Worm (Caenorhabditis elegans) whole organism, young adult: ENCODE results near the gene nuc-1.

Experiments
- F22D6.2 ChIP-seq: sonication (generic microtip); optimal IDR thresholded peaks from 2 replicates; lab custom pipeline; 2016; ENCODE audit warnings: mild to moderate bottlenecking, missing genetic modification characterization, missing compliant biosample characterization
- T07F8.4 ChIP-seq: sonication (generic microtip); optimal IDR thresholded peaks from 2 replicates; lab custom pipeline; 2016; ENCODE audit warnings: mild to moderate bottlenecking, missing genetic modification characterization, moderate library complexity, missing compliant biosample characterization
- ZK185.1 ChIP-seq: sonication (generic microtip); optimal IDR thresholded peaks from 2 replicates; lab custom pipeline; 2016; ENCODE audit warnings: mild to moderate bottlenecking, missing genetic modification characterization, missing compliant biosample characterization; ENCODE audit not compliant: poor library complexity, severe bottlenecking
- atf-7 ChIP-seq: sonication (generic microtip); optimal IDR thresholded peaks from 2 replicates; lab custom pipeline; 2017; ENCODE audit warnings: mild to moderate bottlenecking, missing genetic modification characterization, missing compliant biosample characterization
- cebp-1 ChIP-seq, 2 experiments: fragments of 200-800 bp in 1 of 2; sonication (Bioruptor generic) in 1 of 2; sonication (generic microtip) in 1 of 2; IDR thresholded peaks in 1 of 2; optimal IDR thresholded peaks in 1 of 2; 2 replicates each; pipeline versions ENCODE4 v1.3.6 to Lab custom; 2017 to 2022; ENCODE audit warnings: missing compliant biosample characterization in 2 of 2, missing genetic modification characterization in 2 of 2, mild to moderate bottlenecking in 1 of 2, missing genetic modification reagents in 1 of 2, moderate library complexity in 1 of 2
- ekl-4 ChIP-seq: fragments of 200-800 bp; sonication (Bioruptor generic); IDR thresholded peaks from 2 replicates; pipeline ENCODE4 v1.3.6; 2022; ENCODE audit warnings: missing genetic modification reagents, missing genetic modification characterization, missing compliant biosample characterization
- him-1 ChIP-seq: sonication (generic microtip); optimal IDR thresholded peaks from 2 replicates; lab custom pipeline; 2016; ENCODE audit warnings: missing genotype, missing genetic modification reagents, missing genetic modification characterization, missing compliant biosample characterization
- lag-1 ChIP-seq: fragments of 200-800 bp; sonication (Bioruptor generic); IDR thresholded peaks from 2 replicates; pipeline ENCODE4 v1.3.6; 2022; ENCODE audit warnings: missing genetic modification reagents, missing genetic modification characterization, missing compliant biosample characterization
- nfya-1 ChIP-seq: sonication (generic microtip); optimal IDR thresholded peaks from 2 replicates; lab custom pipeline; 2017; ENCODE audit warnings: antibody characterized with exemption, missing compliant biosample characterization, missing genetic modification characterization, borderline replicate concordance; ENCODE audit not compliant: insufficient read depth
- rpc-1 ChIP-seq, 2 experiments: fragments of 150-350 bp in 1 of 2; sonication (generic microtip) in 1 of 2; optimal IDR thresholded peaks; 2 replicates each; lab custom pipeline; 2014 to 2018; ENCODE audit warnings: missing biosample characterization in 1 of 2, missing genetic modification characterization in 1 of 2, missing genetic modification reagents in 1 of 2, missing genotype in 1 of 2
- sea-2 ChIP-seq: fragments of 200-800 bp; sonication (Bioruptor generic); IDR thresholded peaks from 2 replicates; pipeline ENCODE4 v1.3.6; 2022; ENCODE audit warnings: missing genetic modification characterization, missing compliant biosample characterization
- snpc-4 ChIP-seq, 5 experiments: fragments of 150-350 bp in 1 of 5; sonication (generic microtip) in 4 of 5; optimal IDR thresholded peaks; 2 replicates each; lab custom pipeline; 2014 to 2018; ENCODE audit warnings: missing genetic modification characterization in 5 of 5, missing biosample characterization in 3 of 5, antibody characterized with exemption in 2 of 5, mild to moderate bottlenecking in 2 of 5, missing compliant biosample characterization in 2 of 5, missing genotype in 2 of 5, moderate library complexity in 2 of 5, missing genetic modification reagents in 1 of 5
- somi-1 ChIP-seq: fragments of 200-800 bp; sonication (Bioruptor generic); optimal IDR thresholded peaks from 2 replicates; lab custom pipeline; 2018; ENCODE audit warnings: mild to moderate bottlenecking, missing genetic modification characterization, missing compliant biosample characterization
- ztf-28 ChIP-seq: fragments of 200-800 bp; sonication (Bioruptor generic); IDR thresholded peaks from 2 replicates; pipeline ENCODE4 v1.3.6; 2022; ENCODE audit warnings: missing genetic modification reagents, missing genetic modification characterization, missing compliant biosample characterization

- TF ChIP-seq atf-7 (tag; lab: Kevin White, UChicago) (no peak), nfya-1 (tag; lab: Kevin White, UChicago) (no peak), T07F8.4 (tag; lab: Kevin White, UChicago) (no peak), snpc-4 (GFP tag; optimal IDR thresholded peaks at IDR 0.05; lab: Kevin White, UChicago) (no peak), snpc-4 (tag; optimal IDR thresholded peaks at IDR 0.05; lab: Kevin White, UChicago) (no peak), rpc-1 (optimal IDR thresholded peaks at IDR 0.05; lab: Kevin White, UChicago) (no peak), rpc-1 (tag; optimal IDR thresholded peaks at IDR 0.05; lab: Kevin White, UChicago) (no peak), him-1 (no peak), F22D6.2 (no peak), ztf-28 (GFP tag; lab: Robert Waterston, UW) (no peak), sea-2 (GFP tag; lab: Robert Waterston, UW) (no peak), ekl-4 (GFP tag; lab: Robert Waterston, UW) (no peak), lag-1 (no peak), somi-1 (GFP tag; lab: Kevin White, UChicago) (no peak), cebp-1 (GFP tag; IDR thresholded peaks at IDR 0.05; lab: Robert Waterston, UW) (no peak), cebp-1 (tag; optimal IDR thresholded peaks at IDR 0.05; lab: Kevin White, UChicago) (no peak), ZK185.1 (tag; lab: Kevin White, UChicago) (no peak)
Measured at ce11 chrX:9565881-9566280, 26.2 kb downstream of the nuc-1 start, which contains the start of gene moc-5.
